Worm (Caenorhabditis elegans): ENCODE results near the gene Y54F10AR.1.

Y54F10AR.1 gene

DNA sequence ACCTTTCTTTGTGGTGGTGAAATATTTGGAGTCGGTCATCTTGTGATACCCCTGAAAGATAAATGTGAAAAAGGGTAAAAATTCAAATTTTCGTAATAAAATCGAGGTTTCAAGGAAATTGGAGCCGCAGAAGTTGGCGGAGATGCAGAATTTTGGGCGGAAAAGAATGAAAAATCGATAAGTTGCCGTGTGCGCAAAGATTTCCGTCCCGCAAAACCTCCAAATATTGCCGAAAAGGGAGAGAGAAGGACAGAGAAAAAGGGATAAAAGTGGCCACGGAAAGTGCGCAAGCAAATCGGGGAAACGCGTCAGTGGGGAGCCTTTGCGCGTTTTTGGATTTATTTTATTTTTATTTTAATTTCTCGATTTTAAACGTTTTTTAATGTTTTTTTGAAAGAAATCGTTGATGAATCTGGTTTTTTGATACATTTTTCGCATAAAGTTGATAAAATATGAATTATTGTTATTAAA lies 21.5 kb upstream of the Y54F10AR.1 start, which contains the start of gene apb-1 (continued):
- TF ChIP-seq pax-3 (tag; optimal IDR thresholded peaks at IDR 0.05) (peak; percentile 86), C34B4.2 (tag; optimal IDR thresholded peaks at IDR 0.05) (peak; percentile 55), sup-37 (GFP tag; optimal IDR thresholded peaks at IDR 0.05) (peak; percentile 84), ets-5 (GFP tag; IDR thresholded peaks at IDR 0.05) (no peak), fkh-10 (GFP tag; optimal IDR thresholded peaks at IDR 0.05) (peak; percentile 95), mep-1 (tag; optimal IDR thresholded peaks at IDR 0.05) (peak; percentile 99), ceh-88 (GFP tag; IDR thresholded peaks at IDR 0.05) (peak; percentile 82), sox-4 (tag; optimal IDR thresholded peaks at IDR 0.05) (peak; percentile 88), fkh-4 (tag; optimal IDR thresholded peaks at IDR 0.05; ENCODE audit: borderline replicate concordance) (peak; percentile 50), hlh-4 (tag; optimal IDR thresholded peaks at IDR 0.05) (no peak), fos-1 (tag; optimal IDR thresholded peaks at IDR 0.05) (peak; percentile 91), blmp-1 (tag; optimal IDR thresholded peaks at IDR 0.05) (peak; percentile 84), lsy-2 (tag; optimal IDR thresholded peaks at IDR 0.05) (peak; percentile 94 to 96), aha-1 (tag; optimal IDR thresholded peaks at IDR 0.05) (peak; percentile 73), mab-9 (GFP tag; IDR thresholded peaks at IDR 0.05) (peak; percentile 88), fkh-8 (tag; optimal IDR thresholded peaks at IDR 0.05) (peak; percentile 98), zip-4 (GFP tag; optimal IDR thresholded peaks at IDR 0.05) (peak; percentile 88), nhr-237 (tag; optimal IDR thresholded peaks at IDR 0.05) (peak; percentile 57), unc-30 (tag; optimal IDR thresholded peaks at IDR 0.05) (no peak), nhr-71 (tag; optimal IDR thresholded peaks at IDR 0.05) (peak; percentile 97), egl-27 (tag; optimal IDR thresholded peaks at IDR 0.05) (peak; percentile 13 to 51), swsn-7 (tag; optimal IDR thresholded peaks at IDR 0.05) (peak; percentile 98), nhr-90 (tag; optimal IDR thresholded peaks at IDR 0.05; ENCODE audit: poor library complexity) (peak; percentile 96), C04F5.9 (tag; optimal IDR thresholded peaks at IDR 0.05) (peak; percentile 83), nhr-47 (tag; optimal IDR thresholded peaks at IDR 0.05) (peak; percentile 98), ztf-4 (tag; optimal IDR thresholded peaks at IDR 0.05) (peak; percentile 72), unc-86 (tag; optimal IDR thresholded peaks at IDR 0.05) (peak; percentile 96), grh-1 (GFP tag; IDR thresholded peaks at IDR 0.05) (peak; percentile 87), unc-62 (GFP tag; optimal IDR thresholded peaks at IDR 0.05) (no peak), lin-35 (GFP tag; optimal IDR thresholded peaks at IDR 0.05) (peak; percentile 88 to 89), dpl-1 (GFP tag; optimal IDR thresholded peaks at IDR 0.05) (peak; percentile 84 to 87 (median 85)), nhr-20 (tag; optimal IDR thresholded peaks at IDR 0.05) (peak; percentile 95)

DNA sequence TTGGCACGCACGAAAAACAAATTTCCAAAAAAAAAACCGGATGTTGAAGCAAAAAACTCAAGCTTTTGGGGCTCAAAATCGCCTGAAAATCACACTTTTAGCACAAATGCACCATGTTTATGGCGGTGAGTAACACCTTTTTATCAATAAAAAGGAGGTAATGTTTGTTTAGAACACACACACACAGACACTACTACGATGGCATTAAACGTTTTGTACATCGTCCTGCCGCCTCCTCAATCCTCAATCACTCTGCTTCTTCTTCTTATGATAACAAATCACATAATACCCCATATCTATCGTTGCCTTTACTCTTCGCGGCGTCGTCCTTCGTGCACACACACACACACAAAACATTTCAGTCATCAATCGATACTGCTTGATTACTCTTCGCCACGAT lies 10.7 kb upstream of the Y54F10AR.1 start, which contains the start of gene gpa-17:
TSS of gene gpa-17 (plus strand) at position 363 of the 400 bp plus-strand sequence.
- TF ChIP-seq irx-1 (tag; optimal IDR thresholded peaks at IDR 0.05) (no peak), snu-23 (GFP tag; optimal IDR thresholded peaks at IDR 0.05) (no peak), lsy-2 (tag; optimal IDR thresholded peaks at IDR 0.05) (no peak), nhr-11 (tag; optimal IDR thresholded peaks at IDR 0.05) (no peak), hpl-2 (GFP tag; optimal IDR thresholded peaks at IDR 0.05) (no peak), fos-1 (tag; optimal IDR thresholded peaks at IDR 0.05) (no peak), fkh-10 (GFP tag; optimal IDR thresholded peaks at IDR 0.05) (no peak), egl-13 (tag; optimal IDR thresholded peaks at IDR 0.05) (no peak), zag-1 (tag; optimal IDR thresholded peaks at IDR 0.05) (no peak), lin-35 (GFP tag; optimal IDR thresholded peaks at IDR 0.05) (peak in 1 of 2 experiments; percentile 24), nhr-12 (tag; optimal IDR thresholded peaks at IDR 0.05) (no peak), ceh-8 (GFP tag; optimal IDR thresholded peaks at IDR 0.05) (no peak), hlh-4 (tag; optimal IDR thresholded peaks at IDR 0.05) (no peak), elt-2 (tag; optimal IDR thresholded peaks at IDR 0.05) (peak; percentile 18), vab-15 (tag; optimal IDR thresholded peaks at IDR 0.05) (no peak), ama-1 (optimal IDR thresholded peaks at IDR 0.05) (no peak), lin-13 (GFP tag; optimal IDR thresholded peaks at IDR 0.05) (no peak), lin-39 (tag; optimal IDR thresholded peaks at IDR 0.05) (no peak), sptf-1 (tag; optimal IDR thresholded peaks at IDR 0.05) (no peak), pqm-1 (tag; optimal IDR thresholded peaks at IDR 0.05) (peak; percentile 3), ceh-63 (GFP tag; optimal IDR thresholded peaks at IDR 0.05) (no peak), nhr-28 (tag; optimal IDR thresholded peaks at IDR 0.05) (no peak), ets-5 (GFP tag; IDR thresholded peaks at IDR 0.05) (no peak), C16A3.4 (tag; optimal IDR thresholded peaks at IDR 0.05) (no peak), nhr-77 (tag; optimal IDR thresholded peaks at IDR 0.05) (no peak), isw-1 (GFP tag; IDR thresholded peaks at IDR 0.05) (no peak), unc-130 (tag; optimal IDR thresholded peaks at IDR 0.05) (no peak), aly-2 (tag; optimal IDR thresholded peaks at IDR 0.05) (no peak)

All from whole organism, L1 larva.